Worm (Caenorhabditis elegans) whole organism, midembryonic: Measurements from ENCODE around the gene ltd-1.
A peak's percentile ranks its signal among the peaks of the same experiment; 100 is the strongest.

Experiments
- T22C8.4 ChIP-seq: fragments of 200-800 bp; sonication (Bioruptor generic); IDR thresholded peaks from 2 replicates; pipeline ENCODE4 v1.3.6; 2022; ENCODE audit warnings: missing genetic modification characterization, missing compliant biosample characterization
- cog-1 ChIP-seq: sonication (generic microtip); optimal IDR thresholded peaks from 2 replicates; lab custom pipeline; 2016; ENCODE audit warnings: missing genetic modification characterization, missing compliant biosample characterization
- flt-1 ChIP-seq: fragments of 200-800 bp; sonication (Bioruptor generic); IDR thresholded peaks from 2 replicates; pipeline ENCODE4 v1.3.6; 2022; ENCODE audit warnings: missing genetic modification characterization, missing compliant biosample characterization
- klf-2 ChIP-seq: fragments of 200-800 bp; sonication (Bioruptor generic); conservative IDR thresholded peaks from 2 replicates; pipeline ENCODE4 v1.3.6; 2022; ENCODE audit warnings: missing genetic modification reagents, missing genetic modification characterization, missing compliant biosample characterization
- med-1 ChIP-seq: sonication (generic microtip); optimal IDR thresholded peaks from 2 replicates; lab custom pipeline; 2017; ENCODE audit warnings: missing genetic modification characterization, mild to moderate bottlenecking, missing compliant biosample characterization, antibody characterized with exemption, missing genetic modification reagents; ENCODE audit not compliant: insufficient read depth
- ref-1 ChIP-seq: fragments of 200-800 bp; sonication (Bioruptor generic); conservative IDR thresholded peaks from 2 replicates; pipeline ENCODE4 v1.3.6; 2022; ENCODE audit warnings: missing genetic modification reagents, missing genetic modification characterization, missing compliant biosample characterization
- tab-1 ChIP-seq: fragments of 200-800 bp; sonication (Bioruptor generic); IDR thresholded peaks from 2 replicates; pipeline ENCODE4 v1.3.6; 2022; ENCODE audit warnings: missing genetic modification characterization, missing compliant biosample characterization
- ztf-23 ChIP-seq: fragments of 200-800 bp; sonication (Bioruptor generic); IDR thresholded peaks from 2 replicates; pipeline ENCODE4 v1.3.6; 2022; ENCODE audit warnings: missing genetic modification reagents, missing genetic modification characterization, missing compliant biosample characterization
- ztf-29 ChIP-seq: fragments of 200-800 bp; sonication (Bioruptor generic); IDR thresholded peaks from 2 replicates; pipeline ENCODE4 v1.3.6; 2022; ENCODE audit warnings: missing genetic modification reagents, missing genetic modification characterization, missing compliant biosample characterization

ltd-1 gene

DNA sequence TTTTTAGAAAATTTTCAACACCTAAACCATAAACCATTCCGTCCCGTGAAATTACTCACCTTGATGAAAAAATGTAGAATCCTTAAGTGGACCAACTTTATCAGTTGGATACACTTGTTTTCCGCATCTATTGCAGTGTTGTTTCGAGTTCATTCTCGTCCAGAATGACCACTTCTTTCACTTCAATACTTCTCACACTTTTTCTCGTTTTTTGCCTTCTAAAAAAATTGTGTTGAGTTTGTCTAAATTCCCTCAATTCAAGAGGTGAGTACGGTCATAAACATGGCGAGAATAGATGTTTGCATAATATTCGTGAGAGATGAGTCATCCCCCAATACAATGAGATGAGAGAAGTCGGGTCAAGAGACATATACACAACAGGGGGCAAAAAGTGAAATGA lies at the start of gene ltd-1:
ltd-1 (minus strand) TSS at position 218 of the 400 bp plus-strand sequence.
- TF ChIP-seq ztf-23 (GFP tag; lab: Robert Waterston, UW) (no peak), klf-2 (no peak), cog-1 (no peak), tab-1 (GFP tag; lab: Robert Waterston, UW) (no peak), med-1 (GFP tag; lab: Kevin White, UChicago) (no peak), ztf-29 (GFP tag; lab: Robert Waterston, UW) (no peak), flt-1 (no peak), ref-1 (GFP tag; lab: Robert Waterston, UW) (no peak), T22C8.4 (GFP tag; lab: Robert Waterston, UW) (no peak)

DNA sequence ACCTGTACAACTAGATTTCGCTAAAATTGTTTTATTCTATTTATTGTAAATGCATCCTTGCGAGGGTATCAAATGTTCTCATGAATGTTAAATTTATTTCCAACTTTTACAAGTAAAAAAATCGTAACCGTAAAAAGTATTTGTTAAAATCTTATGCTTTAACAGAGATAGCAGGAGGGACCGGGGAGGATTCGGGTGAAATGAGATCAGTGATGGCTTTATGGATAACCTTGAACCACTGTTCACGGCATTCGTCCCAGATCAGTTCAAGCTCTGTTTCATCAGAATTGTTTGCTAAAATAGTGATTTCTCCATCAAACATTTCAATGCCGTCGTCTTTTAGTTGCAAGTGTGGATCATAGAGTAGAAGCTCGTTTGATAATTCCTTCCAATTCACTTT lies 48.6 kb upstream of the ltd-1 start:
- TF ChIP-seq tab-1 (GFP tag; lab: Robert Waterston, UW) = no peak
- TF ChIP-seq ztf-23 (GFP tag; lab: Robert Waterston, UW) = no peak
- TF ChIP-seq ref-1 (GFP tag; lab: Robert Waterston, UW) = no peak

DNA sequence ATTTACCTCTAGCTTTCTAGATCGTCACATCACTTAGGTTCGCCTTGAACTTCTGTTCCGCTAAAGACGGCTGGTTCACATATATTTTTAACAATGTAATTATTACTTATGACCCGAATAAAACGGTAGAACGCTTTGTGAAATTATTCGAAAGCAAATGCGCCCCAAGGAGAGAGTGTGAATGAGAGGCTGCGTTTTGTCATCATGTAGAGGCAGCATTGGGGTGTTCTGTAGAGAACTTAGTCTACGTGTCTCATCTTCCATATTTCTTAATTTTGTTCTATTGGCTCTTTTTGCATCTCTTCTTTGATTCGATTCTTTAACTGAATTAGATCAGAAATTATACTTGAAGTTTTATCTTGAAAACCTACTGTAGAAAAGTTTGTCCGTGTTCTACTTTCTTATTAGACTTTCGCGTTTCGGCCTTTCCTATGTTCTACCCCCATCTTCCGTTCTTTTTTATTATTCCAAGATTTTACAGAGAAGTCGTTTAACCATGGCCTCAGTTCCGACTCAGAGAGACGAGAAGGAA lies 45.5 kb upstream of the ltd-1 start, which contains the start of gene cdc-48.2:
cdc-48.2 (plus strand) TSS at position 482 of the 532 bp plus-strand sequence.
- TF ChIP-seq tab-1 (GFP tag; lab: Robert Waterston, UW) (no peak), ztf-23 (GFP tag; lab: Robert Waterston, UW) (no peak), ztf-29 (GFP tag; lab: Robert Waterston, UW) (no peak), ref-1 (GFP tag; lab: Robert Waterston, UW) (no peak), flt-1 (no peak), T22C8.4 (GFP tag; lab: Robert Waterston, UW) (no peak)

DNA sequence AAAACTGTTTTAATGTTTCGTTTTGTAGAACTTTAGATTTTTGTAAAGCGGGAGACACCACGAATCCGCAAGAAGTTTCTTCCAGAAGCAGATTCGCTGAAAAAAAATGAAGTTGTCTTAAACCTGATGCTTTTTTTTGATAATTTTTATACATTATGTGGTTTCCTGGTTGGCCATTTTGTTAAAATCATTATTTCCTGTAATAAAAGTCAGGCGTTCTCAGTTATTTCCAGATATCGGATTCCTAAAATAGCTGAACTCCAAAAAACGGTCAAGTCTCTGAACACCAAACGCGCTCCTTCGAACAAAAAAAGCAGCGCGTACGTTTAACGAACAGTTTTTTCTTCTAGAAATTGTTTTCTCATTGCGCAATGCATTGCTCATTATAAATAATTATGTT lies 44.8 kb upstream of the ltd-1 start:
- 0 out of 2 replicates have a peak, but pooled peaks have one; percentile 32 for TF ChIP-seq ztf-23 (GFP tag; lab: Robert Waterston, UW)
- TF ChIP-seq med-1 (GFP tag; lab: Kevin White, UChicago) = no peak
- TF ChIP-seq tab-1 (GFP tag; lab: Robert Waterston, UW) = no peak
- TF ChIP-seq cog-1 = peak; percentile 32
- no peak for TF ChIP-seq ref-1 (GFP tag; lab: Robert Waterston, UW)
- TF ChIP-seq klf-2 = no peak

DNA sequence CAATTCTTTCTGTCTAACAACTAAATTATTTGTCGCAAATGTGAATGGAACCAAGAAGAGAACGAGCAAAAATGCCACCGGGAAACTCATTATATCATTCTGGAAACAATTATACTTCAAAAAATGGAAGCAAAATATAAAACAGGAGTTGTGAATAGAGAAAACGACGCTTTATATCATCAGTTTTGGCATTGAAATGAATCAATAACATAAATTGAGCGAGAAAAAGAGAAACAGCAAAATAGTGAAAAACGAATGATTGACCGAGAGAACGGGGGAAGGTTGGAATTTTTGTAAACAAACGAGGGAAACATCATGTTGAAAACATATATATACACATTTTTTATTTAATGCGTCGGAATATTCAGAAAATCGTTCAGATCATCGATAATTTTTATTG lies 44.3 kb upstream of the ltd-1 start, which contains the start of gene ctns-1:
ctns-1 (minus strand) TSS at position 101 of the 400 bp plus-strand sequence.
- TF ChIP-seq ztf-29 (GFP tag; lab: Robert Waterston, UW) (no peak), ref-1 (GFP tag; lab: Robert Waterston, UW) (no peak), flt-1 (no peak), cog-1 (no peak), ztf-23 (GFP tag; lab: Robert Waterston, UW) (no peak), klf-2 (no peak), T22C8.4 (GFP tag; lab: Robert Waterston, UW) (no peak), med-1 (GFP tag; lab: Kevin White, UChicago) (no peak), tab-1 (GFP tag; lab: Robert Waterston, UW) (no peak)

DNA sequence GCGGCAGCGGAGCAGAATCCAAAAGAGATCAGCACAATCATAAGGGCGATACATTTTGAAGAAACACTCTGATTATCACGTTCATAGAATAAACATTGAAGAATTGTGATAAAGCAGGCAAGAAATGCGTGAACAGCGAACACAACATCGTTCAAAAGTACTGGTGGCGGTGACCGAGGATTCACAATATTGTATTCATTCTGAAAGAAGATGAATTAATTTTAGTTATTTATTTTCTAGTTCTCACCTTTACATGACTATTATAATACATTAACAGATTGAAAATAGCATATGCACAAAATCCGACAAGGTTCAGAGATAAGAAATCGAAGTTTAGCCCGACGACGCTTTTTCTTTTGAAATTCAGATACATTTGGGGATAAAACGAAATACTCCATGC lies 43.4 kb upstream of the ltd-1 start:
- TF ChIP-seq T22C8.4 (GFP tag; lab: Robert Waterston, UW) (no peak), cog-1 (no peak), ztf-29 (GFP tag; lab: Robert Waterston, UW) (no peak), ref-1 (GFP tag; lab: Robert Waterston, UW) (no peak), tab-1 (GFP tag; lab: Robert Waterston, UW) (no peak), flt-1 (no peak)

DNA sequence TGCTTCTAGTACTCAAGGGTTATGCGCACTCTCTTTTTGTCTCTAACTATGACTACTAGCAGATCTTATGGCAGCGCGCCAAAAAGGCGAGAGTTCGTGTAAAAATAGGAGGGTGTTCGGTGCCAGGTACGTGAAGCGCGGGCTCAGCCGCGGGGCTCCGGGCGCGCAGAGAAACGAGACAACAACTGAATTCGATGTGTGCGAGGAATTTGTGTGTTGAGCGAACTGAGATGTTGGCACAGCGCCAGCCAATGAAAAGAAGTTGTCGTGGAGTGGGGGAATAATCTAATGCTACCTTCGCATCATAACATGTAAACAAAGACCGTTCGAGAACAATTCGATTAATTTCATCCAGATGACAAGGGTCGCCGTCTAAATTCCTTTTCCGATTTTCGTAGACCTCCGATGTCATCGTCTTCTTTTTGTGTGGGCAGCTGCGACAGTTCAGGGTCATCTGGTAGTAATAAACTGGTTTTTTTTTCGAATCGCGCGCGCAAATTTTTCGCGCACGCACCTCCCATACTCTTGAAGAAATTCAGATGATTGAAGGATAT lies 38.9 kb upstream of the ltd-1 start:
- no peak for TF ChIP-seq T22C8.4 (GFP tag; lab: Robert Waterston, UW)
- TF ChIP-seq flt-1 = 0 out of 2 replicates have a peak, but pooled peaks have one; percentile 5
- TF ChIP-seq tab-1 (GFP tag; lab: Robert Waterston, UW) = 0 out of 2 replicates have a peak, but pooled peaks have one; percentile 25

DNA sequence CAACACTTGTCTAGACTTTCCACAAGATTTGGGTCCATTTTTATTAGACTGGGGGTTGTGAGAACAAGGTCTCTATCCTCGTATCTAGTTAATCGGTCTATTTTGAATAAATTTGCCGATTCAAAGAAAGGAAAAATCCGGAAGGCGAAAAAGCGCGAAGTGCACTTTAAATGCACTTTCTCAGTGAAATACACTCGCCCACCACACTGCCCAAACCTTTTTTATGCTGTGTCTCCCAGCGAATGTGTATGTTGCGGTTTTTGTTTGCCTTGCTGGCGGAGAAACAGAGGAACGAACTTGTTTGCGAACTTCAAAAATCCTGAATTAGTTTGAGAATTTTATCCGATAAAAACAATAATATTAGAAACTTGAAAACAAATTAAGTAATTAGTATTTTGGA lies 38.2 kb upstream of the ltd-1 start:
- TF ChIP-seq cog-1 = no peak
- no peak for TF ChIP-seq tab-1 (GFP tag; lab: Robert Waterston, UW)
- TF ChIP-seq flt-1 = no peak
- TF ChIP-seq med-1 (GFP tag; lab: Kevin White, UChicago) = no peak
- TF ChIP-seq ztf-29 (GFP tag; lab: Robert Waterston, UW) = no peak

DNA sequence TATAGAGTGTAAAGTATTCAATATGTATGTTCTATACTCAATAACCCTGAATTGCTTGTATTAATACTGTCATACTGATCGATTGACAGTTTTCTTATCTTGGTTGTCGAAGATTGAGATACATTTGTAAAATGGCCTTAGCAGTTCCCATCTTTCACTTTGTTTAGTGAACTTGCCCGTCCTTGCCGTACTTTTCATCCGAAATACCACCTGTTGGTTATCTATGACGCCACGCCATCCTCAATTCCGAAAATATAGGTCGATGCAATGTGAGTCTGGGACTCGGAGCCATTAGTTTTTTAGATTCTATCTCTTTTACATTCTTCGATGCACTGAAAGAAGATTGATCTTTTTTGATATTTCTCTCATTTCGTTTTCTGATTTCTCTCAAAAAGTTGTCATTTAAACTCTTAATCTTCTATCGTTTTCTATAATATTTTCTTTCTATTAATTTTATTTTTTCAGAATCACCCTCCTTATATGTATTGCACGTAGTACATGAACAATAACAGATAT lies 37.0 kb upstream of the ltd-1 start, which contains the start of gene ulp-4:
ulp-4 (plus strand) TSS at position 466 of the 516 bp plus-strand sequence.
- no peak for TF ChIP-seq ref-1 (GFP tag; lab: Robert Waterston, UW)
- no peak for TF ChIP-seq flt-1
- TF ChIP-seq med-1 (GFP tag; lab: Kevin White, UChicago) = no peak
- no peak for TF ChIP-seq ztf-23 (GFP tag; lab: Robert Waterston, UW)
- TF ChIP-seq klf-2 = no peak
- no peak for TF ChIP-seq T22C8.4 (GFP tag; lab: Robert Waterston, UW)
- TF ChIP-seq tab-1 (GFP tag; lab: Robert Waterston, UW) = no peak
- no peak for TF ChIP-seq cog-1
- no peak for TF ChIP-seq ztf-29 (GFP tag; lab: Robert Waterston, UW)

DNA sequence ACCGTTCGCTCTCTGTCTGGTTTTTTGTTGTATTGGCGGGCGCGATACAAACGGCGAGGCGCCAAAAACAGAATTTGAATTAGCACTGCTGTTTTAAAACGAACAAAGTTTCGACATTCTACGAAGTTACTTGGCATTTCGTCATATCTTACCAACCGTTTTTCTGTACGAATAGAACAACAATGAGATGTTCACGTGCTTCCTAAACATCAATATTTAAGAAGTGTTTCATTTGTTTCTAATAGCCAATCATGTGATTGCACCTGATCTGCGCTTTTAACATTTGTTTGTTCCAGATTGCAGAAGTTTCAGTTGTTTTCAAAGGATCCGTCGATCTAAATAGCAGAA lies 36.5 kb upstream of the ltd-1 start:
- no peak for TF ChIP-seq tab-1 (GFP tag; lab: Robert Waterston, UW)
